Worm (Caenorhabditis elegans) whole organism, early embryonic: ENCODE data around the gene Y37E11B.10.

Experiments
- B0310.2 ChIP-seq: sonication (generic microtip); optimal IDR thresholded peaks from 2 replicates; lab custom pipeline; 2016; ENCODE audit warnings: mild to moderate bottlenecking, missing genetic modification characterization, missing compliant biosample characterization
- F13C5.2 ChIP-seq: sonication (generic microtip); optimal IDR thresholded peaks from 2 replicates; lab custom pipeline; 2017; ENCODE audit warnings: mild to moderate bottlenecking, missing genetic modification characterization, inconsistent platforms, missing compliant biosample characterization
- aly-1 ChIP-seq: sonication (generic microtip); optimal IDR thresholded peaks from 2 replicates; lab custom pipeline; 2016; ENCODE audit warnings: missing genetic modification characterization, missing compliant biosample characterization
- ama-1 ChIP-seq: fragments of 150-350 bp; optimal IDR thresholded peaks from 2 replicates; lab custom pipeline; 2014
- ceh-13 ChIP-seq: fragments of 200-800 bp; sonication (Bioruptor generic); optimal IDR thresholded peaks from 2 replicates; lab custom pipeline; 2018; ENCODE audit warnings: mild to moderate bottlenecking, missing genetic modification characterization, missing compliant biosample characterization
- ceh-36 ChIP-seq: sonication (generic microtip); optimal IDR thresholded peaks from 2 replicates; lab custom pipeline; 2016; ENCODE audit warnings: missing genetic modification characterization, inconsistent platforms, missing compliant biosample characterization
- ets-7 ChIP-seq: sonication (generic microtip); optimal IDR thresholded peaks from 2 replicates; lab custom pipeline; 2016; ENCODE audit warnings: missing genotype, missing genetic modification characterization, missing compliant biosample characterization
- flt-1 ChIP-seq: fragments of 200-800 bp; sonication (Bioruptor generic); IDR thresholded peaks from 2 replicates; pipeline ENCODE4 v1.3.6; 2022; ENCODE audit warnings: missing genetic modification characterization, missing compliant biosample characterization
- hmbx-1 ChIP-seq: sonication (generic microtip); optimal IDR thresholded peaks from 2 replicates; lab custom pipeline; 2016; ENCODE audit warnings: mild to moderate bottlenecking, missing genetic modification characterization, missing compliant biosample characterization
- hmg-4 ChIP-seq: fragments of 200-800 bp; sonication (Bioruptor generic); optimal IDR thresholded peaks from 2 replicates; lab custom pipeline; 2018; ENCODE audit warnings: mild to moderate bottlenecking, missing genetic modification characterization, missing compliant biosample characterization
- hnd-1 ChIP-seq: sonication (generic microtip); optimal IDR thresholded peaks from 2 replicates; lab custom pipeline; 2016; ENCODE audit warnings: missing genetic modification characterization, missing compliant biosample characterization
- pes-1 ChIP-seq: fragments of 200-800 bp; sonication (Bioruptor generic); IDR thresholded peaks from 2 replicates; pipeline ENCODE4 v1.3.6; 2022; ENCODE audit warnings: missing genetic modification reagents, missing genetic modification characterization, missing compliant biosample characterization
- scrt-1 ChIP-seq: fragments of 200-800 bp; sonication (Bioruptor generic); IDR thresholded peaks from 2 replicates; pipeline ENCODE4 v1.3.6; 2022; ENCODE audit warnings: missing genetic modification characterization, missing compliant biosample characterization
- sea-1 ChIP-seq: fragments of 200-800 bp; sonication (Bioruptor generic); conservative IDR thresholded peaks from 2 replicates; pipeline ENCODE4 v1.3.6; 2022; ENCODE audit warnings: missing genetic modification characterization, missing compliant biosample characterization
- tbx-11 ChIP-seq: fragments of 200-800 bp; sonication (Bioruptor generic); IDR thresholded peaks from 2 replicates; pipeline ENCODE4 v1.3.6; 2022; ENCODE audit warnings: missing genetic modification characterization, missing compliant biosample characterization
- tbx-37 ChIP-seq: fragments of 200-800 bp; sonication (Bioruptor generic); conservative IDR thresholded peaks from 2 replicates; pipeline ENCODE4 v1.3.6; 2022; ENCODE audit warnings: missing genetic modification reagents, missing genetic modification characterization, missing compliant biosample characterization
- tra-4 ChIP-seq: sonication (generic microtip); optimal IDR thresholded peaks from 2 replicates; lab custom pipeline; 2017; ENCODE audit warnings: missing genetic modification characterization, missing compliant biosample characterization

Gene Y37E11B.10

ce11 chrIV:3621805-3622355, 15.6 kb upstream of the Y37E11B.10 start:
- TF ChIP-seq ceh-36 (tag; lab: Kevin White, UChicago) (no peak), sea-1 (GFP tag; lab: Robert Waterston, UW) (no peak), hmg-4 (GFP tag; lab: Kevin White, UChicago) (no peak), hmbx-1 (tag; lab: Kevin White, UChicago) (no peak), scrt-1 (GFP tag; lab: Robert Waterston, UW) (no peak), ceh-13 (GFP tag; lab: Kevin White, UChicago) (no peak), ets-7 (no peak), aly-1 (tag; lab: Kevin White, UChicago) (no peak), hnd-1 (no peak), F13C5.2 (no peak)

ce11 chrIV:3618719-3619118, 12.5 kb upstream of the Y37E11B.10 start:
- TF ChIP-seq F13C5.2 (no peak), hmg-4 (GFP tag; lab: Kevin White, UChicago) (no peak), hnd-1 (no peak), ceh-36 (tag; lab: Kevin White, UChicago) (no peak), aly-1 (tag; lab: Kevin White, UChicago) (no peak), ets-7 (no peak), scrt-1 (GFP tag; lab: Robert Waterston, UW) (no peak), ama-1 (no peak), flt-1 (GFP tag; lab: Robert Waterston, UW) (no peak), tbx-11 (no peak), hmbx-1 (tag; lab: Kevin White, UChicago) (no peak), ceh-13 (GFP tag; lab: Kevin White, UChicago) (no peak), sea-1 (GFP tag; lab: Robert Waterston, UW) (no peak), tbx-37 (GFP tag; lab: Robert Waterston, UW) (no peak), tra-4 (no peak), pes-1 (GFP tag; lab: Robert Waterston, UW) (no peak), B0310.2 (no peak)

ce11 chrIV:3613022-3613605, 6.8 kb upstream of the Y37E11B.10 start, which contains the start of gene ltah-1.2:
ltah-1.2 (minus strand) TSS chrIV:3613072.
- TF ChIP-seq scrt-1 (GFP tag; lab: Robert Waterston, UW) = no peak
- TF ChIP-seq B0310.2 = no peak
- TF ChIP-seq ets-7 = no peak
- no peak for TF ChIP-seq F13C5.2
- no peak for TF ChIP-seq ceh-13 (GFP tag; lab: Kevin White, UChicago)
- TF ChIP-seq pes-1 (GFP tag; lab: Robert Waterston, UW) = no peak

ce11 chrIV:3611845-3612244, 5.6 kb upstream of the Y37E11B.10 start:
- TF ChIP-seq B0310.2 = no peak
- TF ChIP-seq hmbx-1 (tag; lab: Kevin White, UChicago) = no peak
- TF ChIP-seq flt-1 (GFP tag; lab: Robert Waterston, UW) = no peak
- no peak for TF ChIP-seq ets-7
- TF ChIP-seq hnd-1 = no peak
- no peak for TF ChIP-seq sea-1 (GFP tag; lab: Robert Waterston, UW)
- TF ChIP-seq ama-1 = no peak
- no peak for TF ChIP-seq tra-4
- no peak for TF ChIP-seq ceh-36 (tag; lab: Kevin White, UChicago)
- no peak for TF ChIP-seq aly-1 (tag; lab: Kevin White, UChicago)
- TF ChIP-seq tbx-37 (GFP tag; lab: Robert Waterston, UW) = no peak
- TF ChIP-seq scrt-1 (GFP tag; lab: Robert Waterston, UW) = no peak

DNA sequence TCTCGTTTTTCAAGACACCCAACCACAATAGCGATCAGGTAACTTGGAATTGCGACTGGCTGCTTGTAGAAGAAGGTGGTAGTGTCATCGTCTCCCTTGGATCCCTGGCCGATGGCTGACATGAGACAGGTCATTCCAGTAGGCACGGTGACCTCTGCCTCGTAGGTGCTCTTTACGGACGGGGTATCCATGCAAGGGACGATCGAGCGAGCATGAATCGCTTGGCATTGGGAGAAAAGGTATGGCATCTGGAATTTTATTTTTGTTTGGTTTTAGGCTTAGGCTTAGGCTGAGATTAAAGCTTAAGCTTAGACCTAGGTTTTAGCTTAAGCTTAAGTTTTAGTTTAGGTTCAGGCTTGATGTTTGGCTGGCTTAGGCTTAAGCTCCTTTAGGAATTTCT, 4.7 kb upstream of the Y37E11B.10 start:
- TF ChIP-seq B0310.2 = no peak

DNA sequence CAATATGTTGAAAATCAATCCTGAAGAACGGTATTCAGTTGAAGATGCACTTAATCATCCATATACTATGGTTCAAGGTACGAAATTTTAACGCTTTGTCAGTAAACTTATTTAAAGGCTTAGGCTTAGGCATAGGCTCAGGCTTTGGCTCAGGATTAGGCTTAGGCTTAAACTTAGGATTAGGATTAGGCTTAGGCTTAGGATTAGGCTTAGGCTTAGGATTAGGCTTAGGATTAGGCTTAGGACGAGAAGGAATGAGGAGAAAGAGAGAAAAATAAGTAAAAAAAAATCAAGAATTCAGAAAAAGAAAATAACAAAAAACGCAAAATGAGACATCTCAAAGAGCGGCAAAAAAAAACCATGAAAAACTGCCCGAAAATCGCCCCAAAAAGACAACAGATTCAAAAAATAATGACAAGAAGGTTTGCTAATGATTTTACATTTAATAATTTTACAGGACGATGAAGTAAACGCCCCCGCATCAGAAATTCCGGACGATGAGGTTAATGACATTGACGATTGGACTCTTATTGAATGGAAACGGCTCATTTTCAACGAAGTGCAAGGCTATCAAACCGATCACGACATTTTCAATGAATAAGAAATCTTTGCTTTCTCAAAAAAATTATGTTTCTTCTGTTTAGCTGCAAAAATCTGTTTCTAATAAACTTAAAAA, 2.4 kb upstream of the Y37E11B.10 start:
- TF ChIP-seq ceh-36 (tag; lab: Kevin White, UChicago) (peak; percentile 89), ama-1 (no peak)

DNA sequence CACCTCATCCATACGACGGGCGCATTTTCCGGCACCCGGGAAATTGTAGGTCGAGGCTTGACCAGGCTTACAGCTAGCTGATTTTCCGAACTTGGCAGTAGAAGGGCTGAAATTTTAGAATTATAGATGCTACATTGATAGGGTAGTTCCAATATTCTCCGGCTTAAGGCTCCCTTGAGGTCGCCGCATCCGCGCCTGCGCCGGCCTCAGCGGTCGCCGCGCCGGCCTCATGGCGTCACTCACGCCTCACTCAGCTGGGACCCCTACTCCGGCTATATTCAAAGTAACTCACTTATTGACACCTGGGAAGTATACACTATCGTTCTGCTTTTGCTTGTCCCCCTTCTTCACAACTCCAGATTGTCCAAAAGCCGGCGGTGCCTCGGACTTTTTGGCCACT, 2.2 kb downstream of the Y37E11B.10 start:
- TF ChIP-seq ama-1 = no peak
- TF ChIP-seq scrt-1 (GFP tag; lab: Robert Waterston, UW) = no peak
- no peak for TF ChIP-seq hmg-4 (GFP tag; lab: Kevin White, UChicago)
- TF ChIP-seq pes-1 (GFP tag; lab: Robert Waterston, UW) = no peak
- no peak for TF ChIP-seq sea-1 (GFP tag; lab: Robert Waterston, UW)
- no peak for TF ChIP-seq tbx-37 (GFP tag; lab: Robert Waterston, UW)
- TF ChIP-seq B0310.2 = no peak
- no peak for TF ChIP-seq hnd-1
- no peak for TF ChIP-seq aly-1 (tag; lab: Kevin White, UChicago)
- no peak for TF ChIP-seq tbx-11
- no peak for TF ChIP-seq hmbx-1 (tag; lab: Kevin White, UChicago)
- TF ChIP-seq ets-7 = no peak

ce11 chrIV:3601846-3602245, 4.4 kb downstream of the Y37E11B.10 start:
- TF ChIP-seq ets-7 (no peak), tbx-11 (no peak), aly-1 (tag; lab: Kevin White, UChicago) (no peak), hmg-4 (GFP tag; lab: Kevin White, UChicago) (no peak), hmbx-1 (tag; lab: Kevin White, UChicago) (no peak), sea-1 (GFP tag; lab: Robert Waterston, UW) (no peak), scrt-1 (GFP tag; lab: Robert Waterston, UW) (no peak), ceh-13 (GFP tag; lab: Kevin White, UChicago) (no peak), pes-1 (GFP tag; lab: Robert Waterston, UW) (no peak), F13C5.2 (no peak), tra-4 (no peak), flt-1 (GFP tag; lab: Robert Waterston, UW) (no peak), ceh-36 (tag; lab: Kevin White, UChicago) (no peak), hnd-1 (no peak)
